Fruit fly (Drosophila melanogaster) whole organism, embryonic: ENCODE measurements around the gene tho2.

Experiments
- Bteb2 ChIP-seq: fragments of 200-800 bp; sonication (Bioruptor generic); optimal IDR thresholded peaks from 2 replicates; lab custom pipeline; 2016; ENCODE audit warnings: missing biosample characterization, missing genetic modification characterization
- C15 ChIP-seq: fragments of 200-800 bp; sonication (Bioruptor generic); IDR thresholded peaks from 3 replicates; pipeline ENCODE4 v1.3.6; 2022; ENCODE audit warnings: missing biosample characterization, missing genetic modification characterization
- CG10543 ChIP-seq: fragments of 200-800 bp; sonication (Bioruptor generic); optimal IDR thresholded peaks from 3 replicates; lab custom pipeline; 2017; ENCODE audit warnings: missing biosample characterization, mild to moderate bottlenecking, missing genetic modification characterization, moderate library complexity
- CG10654 ChIP-seq: fragments of 200-800 bp; sonication (Bioruptor generic); optimal IDR thresholded peaks from 2 replicates; lab custom pipeline; 2016; ENCODE audit warnings: missing biosample characterization, missing genetic modification characterization
- CG10979 ChIP-seq: fragments of 200-800 bp; sonication (Bioruptor generic); optimal IDR thresholded peaks from 2 replicates; lab custom pipeline; 2018; ENCODE audit warnings: missing biosample characterization, mild to moderate bottlenecking, missing genetic modification characterization, moderate library complexity
- CG11085 ChIP-seq: fragments of 200-800 bp; sonication (Bioruptor generic); IDR thresholded peaks from 2 replicates; pipeline ENCODE4 v1.3.6; 2022; ENCODE audit warnings: missing biosample characterization, missing genetic modification characterization
- CG11398 ChIP-seq: fragments of 200-800 bp; sonication (Bioruptor generic); optimal IDR thresholded peaks from 2 replicates; lab custom pipeline; 2016; ENCODE audit warnings: missing biosample characterization, missing genetic modification characterization
- CG12769 ChIP-seq: fragments of 200-800 bp; sonication (Bioruptor generic); optimal IDR thresholded peaks from 2 replicates; lab custom pipeline; 2019; ENCODE audit warnings: missing biosample characterization, mild to moderate bottlenecking, missing genetic modification characterization, moderate library complexity
- CG16813 ChIP-seq: fragments of 200-800 bp; sonication (Bioruptor generic); IDR thresholded peaks from 3 replicates; pipeline ENCODE4 v1.3.6; 2022; ENCODE audit warnings: missing biosample characterization, missing genetic modification characterization; ENCODE audit not compliant: partially characterized antibody
- CG17186 ChIP-seq: fragments of 200-800 bp; sonication (Bioruptor generic); optimal IDR thresholded peaks from 3 replicates; lab custom pipeline; 2017; ENCODE audit warnings: missing biosample characterization, missing genetic modification reagents, missing genetic modification characterization
- CG2120 ChIP-seq: fragments of 200-800 bp; sonication (Bioruptor generic); optimal IDR thresholded peaks from 3 replicates; lab custom pipeline; 2016; ENCODE audit warnings: missing biosample characterization, missing genetic modification characterization
- CG30020 ChIP-seq: fragments of 200-800 bp; optimal IDR thresholded peaks from 2 replicates; lab custom pipeline; 2019; ENCODE audit warnings: missing biosample characterization, mild to moderate bottlenecking, missing genetic modification characterization, moderate library complexity
- CG31441 ChIP-seq: fragments of 200-800 bp; sonication (Bioruptor generic); IDR thresholded peaks from 2 replicates; pipeline ENCODE4 v1.3.6; 2022; ENCODE audit warnings: missing biosample characterization, missing genetic modification characterization
- CG3163 ChIP-seq: fragments of 200-800 bp; sonication (Bioruptor generic); optimal IDR thresholded peaks from 3 replicates; lab custom pipeline; 2016; ENCODE audit warnings: missing biosample characterization, missing genetic modification characterization
- CG33557 ChIP-seq: fragments of 200-800 bp; sonication (Bioruptor generic); optimal IDR thresholded peaks from 2 replicates; lab custom pipeline; 2019; ENCODE audit warnings: missing biosample characterization, mild to moderate bottlenecking, missing genetic modification characterization, moderate library complexity
- CG42726 ChIP-seq: fragments of 200-800 bp; sonication (Bioruptor generic); IDR thresholded peaks from 2 replicates; pipeline ENCODE4 v1.3.6; 2022; ENCODE audit warnings: missing biosample characterization, missing genetic modification characterization; ENCODE audit not compliant: partially characterized antibody
- CG4730 ChIP-seq: fragments of 200-800 bp; sonication (Bioruptor generic); IDR thresholded peaks from 2 replicates; pipeline ENCODE4 v1.3.6; 2022; ENCODE audit warnings: missing biosample characterization, missing genetic modification characterization
- CG5245 ChIP-seq: fragments of 200-800 bp; sonication (Bioruptor generic); optimal IDR thresholded peaks from 3 replicates; lab custom pipeline; 2016; ENCODE audit warnings: missing biosample characterization, missing genetic modification characterization
- CG5953 ChIP-seq: fragments of 200-800 bp; sonication (Bioruptor generic); IDR thresholded peaks from 2 replicates; pipeline ENCODE4 v1.3.6; 2022; ENCODE audit warnings: missing biosample characterization, missing genetic modification characterization
- CG6791 ChIP-seq: fragments of 200-800 bp; sonication (Bioruptor generic); IDR thresholded peaks from 3 replicates; pipeline ENCODE4 v1.3.6; 2022; ENCODE audit warnings: missing biosample characterization, missing genetic modification characterization; ENCODE audit not compliant: partially characterized antibody
- CG7556 ChIP-seq: fragments of 200-800 bp; sonication (Bioruptor generic); optimal IDR thresholded peaks from 2 replicates; lab custom pipeline; 2017; ENCODE audit warnings: missing biosample characterization, mild to moderate bottlenecking, missing genetic modification characterization
- CG8924 ChIP-seq: fragments of 200-800 bp; optimal IDR thresholded peaks from 3 replicates; lab custom pipeline; 2019; ENCODE audit warnings: missing biosample characterization, mild to moderate bottlenecking, missing genetic modification characterization, moderate library complexity
- CG9797 ChIP-seq: fragments of 200-800 bp; sonication (Bioruptor generic); optimal IDR thresholded peaks from 3 replicates; lab custom pipeline; 2018; ENCODE audit warnings: missing biosample characterization, mild to moderate bottlenecking, missing genetic modification characterization
- Camta ChIP-seq: fragments of 200-800 bp; sonication (Bioruptor generic); optimal IDR thresholded peaks from 2 replicates; lab custom pipeline; 2016; ENCODE audit warnings: missing biosample characterization, missing genetic modification characterization
- D19A ChIP-seq: fragments of 200-800 bp; optimal IDR thresholded peaks from 3 replicates; lab custom pipeline; 2019; ENCODE audit warnings: missing biosample characterization, mild to moderate bottlenecking, missing genetic modification characterization, moderate library complexity
- Dad ChIP-seq: fragments of 200-800 bp; sonication (Bioruptor generic); optimal IDR thresholded peaks from 3 replicates; lab custom pipeline; 2016; ENCODE audit warnings: missing biosample characterization, missing genetic modification characterization
- Dp ChIP-seq: fragments of 200-800 bp; sonication (Bioruptor generic); optimal IDR thresholded peaks from 2 replicates; lab custom pipeline; 2018; ENCODE audit warnings: missing biosample characterization, mild to moderate bottlenecking, missing genetic modification characterization, moderate library complexity
- ERR ChIP-seq: fragments of 200-800 bp; sonication (Bioruptor generic); optimal IDR thresholded peaks from 2 replicates; lab custom pipeline; 2016; ENCODE audit warnings: missing biosample characterization, missing genetic modification characterization
- H15 ChIP-seq: fragments of 200-800 bp; sonication (Bioruptor generic); IDR thresholded peaks from 3 replicates; pipeline ENCODE4 v1.3.6; 2022; ENCODE audit warnings: missing biosample characterization, missing genetic modification characterization
- HLH4C ChIP-seq: fragments of 200-800 bp; sonication (Bioruptor generic); IDR thresholded peaks from 3 replicates; pipeline ENCODE4 v1.3.6; 2022; ENCODE audit warnings: missing biosample characterization, missing genetic modification characterization; ENCODE audit not compliant: partially characterized antibody
- HLHmδ ChIP-seq: fragments of 200-800 bp; sonication (Bioruptor generic); optimal IDR thresholded peaks from 2 replicates; lab custom pipeline; 2018; ENCODE audit warnings: missing biosample characterization, mild to moderate bottlenecking, missing genetic modification characterization, moderate library complexity
- Hmx ChIP-seq: fragments of 200-800 bp; sonication (Bioruptor generic); optimal IDR thresholded peaks from 2 replicates; lab custom pipeline; 2016; ENCODE audit warnings: missing biosample characterization, missing genetic modification characterization
- Jarid2 ChIP-seq: fragments of 200-800 bp; sonication (Bioruptor generic); optimal IDR thresholded peaks from 3 replicates; lab custom pipeline; 2017; ENCODE audit warnings: mild to moderate bottlenecking, missing biosample characterization, missing genetic modification reagents, missing genetic modification characterization
- Lpt ChIP-seq: fragments of >200 bp; optimal IDR thresholded peaks from 2 replicates; lab custom pipeline; 2018; ENCODE audit warnings: missing biosample characterization, missing genetic modification characterization
- MBD-R2 ChIP-seq: fragments of 200-800 bp; sonication (Bioruptor generic); IDR thresholded peaks from 2 replicates; pipeline ENCODE4 v1.3.6; 2022; ENCODE audit warnings: missing biosample characterization, missing genetic modification characterization
- Max ChIP-seq: fragments of 200-800 bp; sonication (Bioruptor generic); optimal IDR thresholded peaks from 2 replicates; lab custom pipeline; 2016; ENCODE audit warnings: missing biosample characterization, mild to moderate bottlenecking, missing genetic modification characterization
- Nf-YB ChIP-seq: fragments of 200-800 bp; sonication (Bioruptor generic); optimal IDR thresholded peaks from 3 replicates; lab custom pipeline; 2019; ENCODE audit warnings: missing biosample characterization, mild to moderate bottlenecking, missing genetic modification characterization, moderate library complexity
- NfI ChIP-seq: fragments of 200-800 bp; sonication (Bioruptor generic); optimal IDR thresholded peaks from 3 replicates; lab custom pipeline; 2018; ENCODE audit warnings: missing biosample characterization, mild to moderate bottlenecking, missing genetic modification characterization, moderate library complexity
- Oaz ChIP-seq: fragments of 200-800 bp; sonication (Bioruptor generic); IDR thresholded peaks from 2 replicates; pipeline ENCODE4 v1.3.6; 2022; ENCODE audit warnings: missing biosample characterization, missing genetic modification characterization
- Stat92E ChIP-seq, 3 experiments: fragments of >200 bp in 2 of 3; fragments of 200-800 bp in 1 of 3; sonication (Bioruptor generic) in 1 of 3; optimal IDR thresholded peaks; 2 replicates each; lab custom pipeline; 2017 to 2019; ENCODE audit warnings: missing biosample characterization in 3 of 3, missing genetic modification characterization in 3 of 3, mild to moderate bottlenecking in 1 of 3, moderate library complexity in 1 of 3
- ara ChIP-seq: fragments of 200-800 bp; sonication (Bioruptor generic); IDR thresholded peaks from 2 replicates; pipeline ENCODE4 v1.3.6; 2022; ENCODE audit warnings: missing biosample characterization, missing genetic modification characterization
- cad ChIP-seq: fragments of >200 bp; optimal IDR thresholded peaks from 2 replicates; lab custom pipeline; 2017; ENCODE audit warnings: missing biosample characterization, missing genetic modification characterization
- grau ChIP-seq: fragments of 200-800 bp; optimal IDR thresholded peaks from 3 replicates; lab custom pipeline; 2019; ENCODE audit warnings: missing biosample characterization, mild to moderate bottlenecking, missing genetic modification characterization, moderate library complexity
- h ChIP-seq: fragments of >200 bp; optimal IDR thresholded peaks from 2 replicates; lab custom pipeline; 2017
- kay ChIP-seq: fragments of 200-800 bp; sonication (Bioruptor generic); optimal IDR thresholded peaks from 2 replicates; lab custom pipeline; 2016; ENCODE audit warnings: missing biosample characterization, missing genetic modification characterization
- lilli ChIP-seq: fragments of 200-800 bp; sonication (Bioruptor generic); optimal IDR thresholded peaks from 3 replicates; lab custom pipeline; 2016; ENCODE audit warnings: missing biosample characterization, missing genetic modification characterization
- odd ChIP-seq: fragments of 200-800 bp; sonication (Bioruptor generic); optimal IDR thresholded peaks from 2 replicates; lab custom pipeline; 2017; ENCODE audit warnings: missing biosample characterization, mild to moderate bottlenecking, missing genetic modification characterization
- phol ChIP-seq: fragments of 200-800 bp; sonication (Bioruptor generic); optimal IDR thresholded peaks from 3 replicates; lab custom pipeline; 2018; ENCODE audit warnings: missing biosample characterization, mild to moderate bottlenecking, missing genetic modification characterization, moderate library complexity
- vnd ChIP-seq: fragments of 200-800 bp; sonication (Bioruptor generic); IDR thresholded peaks from 3 replicates; pipeline ENCODE4 v1.3.6; 2022; ENCODE audit warnings: missing biosample characterization, missing genetic modification characterization; ENCODE audit not compliant: partially characterized antibody
- vvl ChIP-seq: fragments of 200-800 bp; sonication (Bioruptor generic); IDR thresholded peaks from 2 replicates; pipeline ENCODE4 v1.3.6; 2022; ENCODE audit warnings: missing biosample characterization, missing genetic modification characterization

The tho2 gene

dm6 chr2L:2182735-2183340 lies 37.9 kb upstream of the tho2 start (continued):
- TF ChIP-seq vnd (no peak), odd (GFP tag; lab: Kevin White, UChicago) (no peak), ERR (GFP tag; lab: Kevin White, UChicago) (no peak), CG3163 (GFP tag; lab: Kevin White, UChicago) (no peak), D19A (tag; lab: Kevin White, UChicago) (peak; percentile 70), lilli (GFP tag; lab: Kevin White, UChicago) (peak; percentile 47), CG4730 (peak; percentile 44; the same call in 1 of the 2 replicates), CG6791 (GFP tag; lab: Robert Waterston, UW) (no peak), CG8924 (tag; lab: Kevin White, UChicago) (peak; percentile 75), HLH4C (GFP tag; lab: Robert Waterston, UW) (no peak), CG17186 (GFP tag; lab: Kevin White, UChicago) (peak; percentile 43), CG33557 (GFP tag; lab: Kevin White, UChicago) (peak; percentile 91), HLHmδ (GFP tag; lab: Kevin White, UChicago) (peak; percentile 51), CG11085 (GFP tag; lab: Robert Waterston, UW) (no peak), Stat92E (GFP tag; optimal IDR thresholded peaks at IDR 0.05; lab: Kevin White, UChicago) (peak in 1 of 3 experiments; percentile 94), phol (tag; lab: Kevin White, UChicago) (peak; percentile 71), CG7556 (GFP tag; lab: Kevin White, UChicago) (peak; percentile 64), Jarid2 (GFP tag; lab: Kevin White, UChicago) (no peak), CG30020 (tag; lab: Kevin White, UChicago) (no peak), Bteb2 (no peak), Dad (GFP tag; lab: Kevin White, UChicago) (peak; percentile 21), NfI (GFP tag; lab: Kevin White, UChicago) (no peak), Nf-YB (GFP tag; lab: Kevin White, UChicago) (peak; percentile 45), CG16813 (GFP tag; lab: Robert Waterston, UW) (no peak), CG9797 (GFP tag; lab: Kevin White, UChicago) (no peak), CG10654 (GFP tag; lab: Kevin White, UChicago) (peak; percentile 39), CG2120 (GFP tag; lab: Kevin White, UChicago) (no peak), Max (GFP tag; lab: Kevin White, UChicago) (peak; percentile 38), CG42726 (GFP tag; lab: Robert Waterston, UW) (no peak), grau (peak; percentile 62), CG10979 (tag; lab: Kevin White, UChicago) (peak; percentile 88), CG5953 (GFP tag; lab: Robert Waterston, UW) (no peak), CG31441 (GFP tag; lab: Robert Waterston, UW) (peak; percentile 81), CG11398 (GFP tag; lab: Kevin White, UChicago) (peak; percentile 64), Camta (GFP tag; lab: Kevin White, UChicago) (peak; percentile 65), CG5245 (GFP tag; lab: Kevin White, UChicago) (peak; percentile 52), Dp (GFP tag; lab: Kevin White, UChicago) (no peak), Lpt (no peak), kay (peak; percentile 2), H15 (GFP tag; lab: Robert Waterston, UW) (0 out of 3 replicates have a peak, but pooled peaks have one; percentile 26), ara (GFP tag; lab: Robert Waterston, UW) (peak; percentile 91), MBD-R2 (GFP tag; lab: Robert Waterston, UW) (no peak), Hmx (GFP tag; lab: Kevin White, UChicago) (no peak), h (lab: Kevin White, UChicago) (no peak), cad (GFP tag; lab: Kevin White, UChicago) (no peak), Oaz (GFP tag; lab: Robert Waterston, UW) (no peak), C15 (GFP tag; lab: Robert Waterston, UW) (no peak), CG12769 (tag; lab: Kevin White, UChicago) (no peak), vvl (GFP tag; lab: Robert Waterston, UW) (peak; percentile 75), CG10543 (GFP tag; lab: Kevin White, UChicago) (no peak)
